Fruit fly (Drosophila melanogaster): ENCODE data around the gene CG31560.

The CG31560 gene

DNA sequence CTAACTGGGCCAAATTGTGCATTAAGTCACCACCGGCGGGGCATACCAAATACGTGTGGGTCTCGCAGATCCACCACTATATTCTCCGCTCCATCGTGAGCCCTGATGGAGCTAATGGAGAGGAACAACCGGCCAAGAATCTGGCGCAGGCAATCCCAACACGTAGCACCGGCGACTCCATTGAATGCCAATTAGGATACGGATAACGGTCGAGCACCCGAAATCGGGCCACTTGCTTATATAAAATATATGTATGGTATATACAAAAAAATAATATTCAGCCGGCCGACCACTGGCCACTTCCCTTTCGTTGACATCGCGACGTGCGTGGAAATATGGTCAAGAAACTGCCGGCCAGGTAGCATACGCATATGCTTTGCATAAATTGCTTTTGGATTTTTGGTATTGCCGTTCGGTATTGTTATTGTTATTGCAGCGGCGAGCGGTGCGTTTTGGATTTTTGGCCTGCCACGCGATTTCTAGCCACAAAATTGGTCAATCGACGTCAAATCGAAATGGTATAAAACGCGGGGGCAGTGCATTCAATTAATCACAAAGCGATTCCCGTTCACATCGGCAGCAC lies 8.4 kb upstream of the CG31560 start, which contains the start of gene Osi15:
Gene Osi15 (plus strand): TSS at position 548 of the 583 bp plus-strand sequence.
- TF ChIP-seq Mnt (GFP tag; optimal IDR thresholded peaks at IDR 0.05) (no peak), CG14711 (tag; optimal IDR thresholded peaks at IDR 0.05) (no peak), CG33017 (tag; optimal IDR thresholded peaks at IDR 0.05) (no peak), cnc (optimal IDR thresholded peaks at IDR 0.05) (no peak), Hr96 (GFP tag; optimal IDR thresholded peaks at IDR 0.05) (no peak), pad (GFP tag; optimal IDR thresholded peaks at IDR 0.05) (no peak), Crg-1 (GFP tag; optimal IDR thresholded peaks at IDR 0.05) (no peak), CG11617 (GFP tag; optimal IDR thresholded peaks at IDR 0.05) (no peak), bab1 (GFP tag; optimal IDR thresholded peaks at IDR 0.05) (no peak)

DNA sequence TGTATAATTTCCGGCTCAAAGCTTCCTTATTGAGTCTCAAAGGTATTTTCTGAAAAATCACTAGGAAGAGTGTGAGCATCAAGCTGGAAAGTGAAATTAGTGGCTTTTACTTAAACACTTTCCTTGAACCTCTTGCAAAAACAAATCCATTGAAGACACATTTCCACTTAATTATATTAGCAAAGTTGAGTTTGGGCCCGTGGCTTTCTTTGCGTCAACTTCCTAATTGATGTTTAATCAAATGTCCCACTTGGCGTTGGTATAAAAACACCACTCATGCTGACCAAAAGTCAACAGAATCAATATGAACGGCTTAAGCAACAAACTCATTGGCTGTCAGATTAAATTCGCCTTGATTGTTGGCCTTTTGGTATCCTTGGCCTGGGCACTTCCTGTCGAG lies 6.0 kb upstream of the CG31560 start, which contains the start of gene CG46396:
Gene CG46396 (plus strand): TSS at position 301 of the 400 bp plus-strand sequence.
- TF ChIP-seq kay (GFP tag; ENCODE audit: borderline replicate concordance) (no peak), CG7101 (tag; optimal IDR thresholded peaks at IDR 0.05) (no peak)

DNA sequence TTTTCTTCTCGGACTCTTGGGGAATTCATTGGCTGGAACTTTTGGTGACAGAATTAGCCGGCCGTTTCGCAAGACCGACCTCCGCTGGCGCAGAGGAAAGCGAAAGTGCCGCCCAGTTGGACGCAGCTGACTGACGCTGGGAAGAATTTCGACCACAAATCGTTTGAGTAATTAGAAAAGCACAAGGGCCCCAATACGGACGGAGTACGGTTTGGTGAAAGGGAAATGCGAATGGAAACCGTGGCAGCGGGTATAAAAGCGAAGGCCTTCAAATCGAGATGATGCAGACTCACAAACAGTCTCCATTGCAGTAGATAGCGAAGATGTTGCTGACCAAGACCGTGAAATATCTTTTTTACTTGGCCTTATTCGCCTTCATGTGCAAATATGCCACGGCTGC lies 4.8 kb upstream of the CG31560 start, which contains the start of gene Osi16:
Gene Osi16 (plus strand): TSS at position 301 of the 400 bp plus-strand sequence.
- TF ChIP-seq Crg-1 (GFP tag; optimal IDR thresholded peaks at IDR 0.05) (no peak), cnc (optimal IDR thresholded peaks at IDR 0.05) (no peak), CG33017 (tag; optimal IDR thresholded peaks at IDR 0.05) (no peak), Clk (GFP tag; optimal IDR thresholded peaks at IDR 0.05) (no peak)

DNA sequence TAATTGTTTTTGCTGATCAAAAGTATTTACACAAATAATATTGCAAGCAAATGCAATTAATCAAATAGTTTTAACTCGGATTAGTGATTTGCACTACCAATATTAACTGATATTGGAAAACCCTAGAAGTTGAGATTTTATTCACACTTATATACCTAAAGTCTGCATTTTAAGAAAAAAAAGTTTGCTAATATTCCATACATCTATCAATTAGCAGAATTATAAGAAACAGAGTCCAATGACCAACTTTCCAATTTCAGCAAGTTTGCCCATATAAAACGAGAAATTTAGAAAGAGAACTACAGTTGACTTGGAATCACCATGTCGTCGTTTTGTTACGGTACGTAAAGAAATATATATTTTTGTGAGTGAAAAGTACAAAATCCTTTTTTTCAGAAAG lies 3.2 kb upstream of the CG31560 start, which contains the start of gene CG46026:
Gene CG46026 (plus strand): TSS at position 301 of the 400 bp plus-strand sequence.
- TF ChIP-seq tj (GFP tag; optimal IDR thresholded peaks at IDR 0.05), result no peak
- no peak for TF ChIP-seq cic (GFP tag; optimal IDR thresholded peaks at IDR 0.05)
- no peak for TF ChIP-seq cnc (optimal IDR thresholded peaks at IDR 0.05)
- no peak for TF ChIP-seq Crg-1 (GFP tag; optimal IDR thresholded peaks at IDR 0.05)
- no peak for TF ChIP-seq CG5204 (GFP tag; optimal IDR thresholded peaks at IDR 0.05)
- no peak for TF ChIP-seq Mnt (GFP tag; optimal IDR thresholded peaks at IDR 0.05)
- TF ChIP-seq CG7045 (GFP tag; optimal IDR thresholded peaks at IDR 0.05), result no peak
- no peak for TF ChIP-seq CG7101 (tag; optimal IDR thresholded peaks at IDR 0.05)
- TF ChIP-seq CG12768 (GFP tag; optimal IDR thresholded peaks at IDR 0.05), result no peak
- TF ChIP-seq CG33017 (tag; optimal IDR thresholded peaks at IDR 0.05), result no peak
- TF ChIP-seq Clk (GFP tag; optimal IDR thresholded peaks at IDR 0.05), result no peak
- no peak for TF ChIP-seq CG11617 (GFP tag; optimal IDR thresholded peaks at IDR 0.05)
- no peak for TF ChIP-seq ovo (GFP tag; optimal IDR thresholded peaks at IDR 0.05)
- no peak for TF ChIP-seq pad (GFP tag; optimal IDR thresholded peaks at IDR 0.05)

DNA sequence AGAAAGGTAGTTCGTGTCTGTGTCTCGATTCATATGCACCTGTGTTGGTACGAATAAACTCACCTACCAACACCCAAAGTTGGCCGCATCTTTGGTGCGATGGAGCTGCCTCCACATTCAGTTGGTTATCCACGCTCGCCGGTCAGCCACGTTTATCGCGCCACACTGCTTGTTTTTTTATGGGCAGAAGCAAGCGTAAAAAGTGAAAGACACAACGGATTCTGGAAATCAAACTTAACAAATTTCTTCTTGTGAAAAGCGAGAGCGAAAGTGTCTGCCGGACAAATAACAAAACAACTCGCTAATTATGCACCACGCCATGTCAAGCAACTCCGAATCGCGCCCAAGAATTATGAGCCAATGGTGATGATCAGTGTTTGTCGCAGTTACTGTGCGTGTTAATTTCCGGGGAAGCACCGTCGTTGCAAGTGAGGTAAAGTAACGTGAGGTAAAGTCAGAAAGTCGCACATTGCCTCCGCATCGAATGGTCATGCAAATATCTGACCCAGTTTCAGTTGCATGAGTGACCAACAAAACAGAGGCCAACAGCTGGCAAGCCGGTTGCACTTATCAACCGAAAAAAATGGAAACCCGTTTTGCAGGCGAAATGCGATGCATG lies 2.0 kb downstream of the CG31560 start, which contains the start of gene Osi17:
Gene Osi17 (plus strand): TSS at position 132 of the 619 bp plus-strand sequence.
- TF ChIP-seq Hr96 (GFP tag; optimal IDR thresholded peaks at IDR 0.05), result no peak
- TF ChIP-seq tj (GFP tag; optimal IDR thresholded peaks at IDR 0.05), result no peak
- no peak for TF ChIP-seq CG7101 (tag; optimal IDR thresholded peaks at IDR 0.05)
- TF ChIP-seq bab1 (GFP tag; optimal IDR thresholded peaks at IDR 0.05), result no peak
- TF ChIP-seq CG1620 (GFP tag; optimal IDR thresholded peaks at IDR 0.05), result no peak
- no peak for TF ChIP-seq Mnt (GFP tag; optimal IDR thresholded peaks at IDR 0.05)
- no peak for TF ChIP-seq ovo (GFP tag; optimal IDR thresholded peaks at IDR 0.05)
- TF ChIP-seq CG14711 (tag; optimal IDR thresholded peaks at IDR 0.05), result no peak
- no peak for TF ChIP-seq CG11617 (GFP tag; optimal IDR thresholded peaks at IDR 0.05)
- no peak for TF ChIP-seq CG5204 (GFP tag; optimal IDR thresholded peaks at IDR 0.05)
- TF ChIP-seq CG7045 (GFP tag; optimal IDR thresholded peaks at IDR 0.05), result no peak
- TF ChIP-seq CG33017 (tag; optimal IDR thresholded peaks at IDR 0.05), result no peak
- no peak for TF ChIP-seq kay (GFP tag; ENCODE audit: borderline replicate concordance)
- no peak for TF ChIP-seq CG12768 (GFP tag; optimal IDR thresholded peaks at IDR 0.05)
- TF ChIP-seq cic (GFP tag; optimal IDR thresholded peaks at IDR 0.05), result no peak
- no peak for TF ChIP-seq cnc (optimal IDR thresholded peaks at IDR 0.05)
- TF ChIP-seq Clk (GFP tag; optimal IDR thresholded peaks at IDR 0.05), result no peak
- TF ChIP-seq pad (GFP tag; optimal IDR thresholded peaks at IDR 0.05), result no peak

DNA sequence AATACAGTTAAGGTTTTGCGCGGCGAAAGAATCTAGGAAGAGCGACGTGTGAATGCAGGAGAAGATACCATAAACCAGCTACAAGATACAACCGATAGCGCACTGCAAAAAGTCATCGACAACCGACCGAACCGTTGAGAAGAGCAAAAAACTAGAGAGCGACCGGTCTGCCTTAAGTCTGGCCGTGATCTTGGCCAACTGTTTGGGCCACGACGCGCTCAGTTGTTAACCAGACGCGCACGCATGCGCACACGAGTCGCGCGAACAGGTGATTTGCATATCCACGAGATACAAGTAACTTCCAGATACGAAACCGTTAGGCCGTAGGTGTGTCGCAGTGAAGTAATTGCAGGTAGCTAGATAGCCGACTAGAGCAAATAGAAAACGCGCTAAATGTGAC lies 5.3 kb downstream of the CG31560 start:
- TF ChIP-seq pad (GFP tag; optimal IDR thresholded peaks at IDR 0.05) (no peak), bab1 (GFP tag; optimal IDR thresholded peaks at IDR 0.05) (no peak), cnc (optimal IDR thresholded peaks at IDR 0.05) (no peak), ovo (GFP tag; optimal IDR thresholded peaks at IDR 0.05) (no peak), CG14711 (tag; optimal IDR thresholded peaks at IDR 0.05) (no peak), Crg-1 (GFP tag; optimal IDR thresholded peaks at IDR 0.05) (no peak), CG12768 (GFP tag; optimal IDR thresholded peaks at IDR 0.05) (no peak), Hr96 (GFP tag; optimal IDR thresholded peaks at IDR 0.05) (no peak), kay (GFP tag; ENCODE audit: borderline replicate concordance) (no peak), cic (GFP tag; optimal IDR thresholded peaks at IDR 0.05) (no peak), tj (GFP tag; optimal IDR thresholded peaks at IDR 0.05) (no peak), CG5204 (GFP tag; optimal IDR thresholded peaks at IDR 0.05) (no peak)

DNA sequence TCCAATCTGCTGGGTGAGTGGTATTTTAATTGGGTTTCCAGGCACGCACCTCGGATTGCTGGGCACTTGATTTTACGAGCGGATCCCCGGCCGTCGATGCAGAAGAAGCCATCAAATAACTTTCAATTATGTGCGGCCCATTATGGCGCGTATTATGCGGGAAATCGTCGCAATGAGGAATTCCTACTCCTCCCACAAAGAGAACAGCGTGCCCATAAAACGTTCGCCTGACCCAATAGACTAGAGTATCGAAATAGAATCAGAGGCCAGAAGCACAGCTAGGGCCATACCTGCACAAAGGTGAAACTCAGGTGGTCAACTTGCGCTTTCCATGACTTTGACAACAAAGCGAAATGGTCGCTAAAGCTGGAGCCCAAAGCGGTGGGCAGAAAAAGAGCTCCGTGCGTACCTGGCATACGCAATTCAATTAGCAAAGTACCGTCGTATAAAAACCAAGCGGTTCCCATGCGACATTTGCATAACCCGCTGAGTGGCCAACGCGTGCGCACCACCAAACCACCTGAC lies 20.1 kb downstream of the CG31560 start, which contains the start of gene Osi18:
Gene Osi18 (plus strand): TSS at position 475 of the 525 bp plus-strand sequence.
- TF ChIP-seq CG7101 (tag; optimal IDR thresholded peaks at IDR 0.05) (no peak), Hr96 (GFP tag; optimal IDR thresholded peaks at IDR 0.05) (no peak), tj (GFP tag; optimal IDR thresholded peaks at IDR 0.05) (no peak), bab1 (GFP tag; optimal IDR thresholded peaks at IDR 0.05) (no peak), ovo (GFP tag; optimal IDR thresholded peaks at IDR 0.05) (no peak), CG14711 (tag; optimal IDR thresholded peaks at IDR 0.05) (no peak), CG1620 (GFP tag; optimal IDR thresholded peaks at IDR 0.05) (no peak), cnc (optimal IDR thresholded peaks at IDR 0.05) (no peak), Clk (GFP tag; optimal IDR thresholded peaks at IDR 0.05) (no peak), CG7045 (GFP tag; optimal IDR thresholded peaks at IDR 0.05) (no peak), kay (GFP tag; ENCODE audit: borderline replicate concordance) (no peak), CG12768 (GFP tag; optimal IDR thresholded peaks at IDR 0.05) (no peak), pad (GFP tag; optimal IDR thresholded peaks at IDR 0.05) (no peak)

Measured in whole organism, adult.